Fruit fly (Drosophila melanogaster) whole organism: Measurements from ENCODE around the gene CG8043.

Experiments
- CG8478 ChIP-seq: fragments of >200 bp; optimal IDR thresholded peaks from 2 replicates; lab custom pipeline; 2018; ENCODE audit warnings: inconsistent platforms
- Dll ChIP-seq: fragments of >200 bp; optimal IDR thresholded peaks from 2 replicates; lab custom pipeline; 2017
- EcR ChIP-seq, 2 experiments: fragments of >200 bp; optimal IDR thresholded peaks; 2 replicates each; lab custom pipeline; 2017; ENCODE audit warnings: missing biosample characterization in 2 of 2, missing genetic modification characterization in 2 of 2, missing genetic modification reagents in 2 of 2
- pan ChIP-seq: fragments of >200 bp; optimal IDR thresholded peaks from 2 replicates; lab custom pipeline; 2017
- psq ChIP-seq: fragments of >200 bp; optimal IDR thresholded peaks from 2 replicates; lab custom pipeline; 2017
- usp ChIP-seq: fragments of >200 bp; optimal IDR thresholded peaks from 2 replicates; lab custom pipeline; 2017; ENCODE audit warnings: missing biosample characterization, missing genetic modification characterization, mixed read lengths

Gene CG8043

dm6 chr3R:8659907-8660660, 16.6 kb upstream of the CG8043 start:
- TF ChIP-seq Dll (lab: Kevin White, UChicago), result no peak
- TF ChIP-seq pan, result peak; percentile 51
- no peak for TF ChIP-seq EcR (GFP tag; optimal IDR thresholded peaks at IDR 0.05; lab: Kevin White, UChicago)
- no peak for TF ChIP-seq usp (GFP tag; lab: Kevin White, UChicago)

DNA sequence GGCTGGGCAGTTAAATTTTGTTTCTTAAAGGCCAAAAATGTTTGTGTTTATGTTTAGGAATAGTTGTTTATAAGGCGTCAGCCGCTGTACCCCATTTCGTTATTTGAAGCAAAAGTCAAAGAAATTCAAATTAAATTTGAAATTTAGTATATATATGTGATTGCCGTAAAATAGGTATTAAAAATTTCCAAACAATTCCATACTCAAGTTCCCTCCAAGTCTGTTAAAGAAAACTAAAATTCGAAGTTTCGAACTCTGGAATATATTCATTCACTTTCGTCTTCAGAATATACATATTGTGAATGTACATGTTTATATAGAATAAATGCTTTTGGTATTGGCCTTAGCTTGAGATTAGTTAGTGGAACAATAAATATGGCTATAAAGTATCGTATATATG, 16.1 kb upstream of the CG8043 start, which contains the start of gene bel:
TSS of gene bel (minus strand) at position 101 of the 400 bp plus-strand sequence.
- TF ChIP-seq Dll (lab: Kevin White, UChicago), result no peak
- no peak for TF ChIP-seq pan
- TF ChIP-seq EcR (GFP tag; optimal IDR thresholded peaks at IDR 0.05; lab: Kevin White, UChicago), result no peak
- no peak for TF ChIP-seq usp (GFP tag; lab: Kevin White, UChicago)
- no peak for TF ChIP-seq psq (lab: Kevin White, UChicago)
- no peak for TF ChIP-seq CG8478 (lab: Kevin White, UChicago)

dm6 chr3R:8663668-8664283, 12.9 kb upstream of the CG8043 start, which contains the start of gene CG8032:
Gene CG8032 (plus strand): TSS chr3R:8664115.
- TF ChIP-seq CG8478 (lab: Kevin White, UChicago), result no peak
- no peak for TF ChIP-seq EcR (GFP tag; optimal IDR thresholded peaks at IDR 0.05; lab: Kevin White, UChicago)
- no peak for TF ChIP-seq usp (GFP tag; lab: Kevin White, UChicago)
- no peak for TF ChIP-seq pan

dm6 chr3R:8664699-8665340, 11.9 kb upstream of the CG8043 start:
- TF ChIP-seq psq (lab: Kevin White, UChicago) (no peak), pan (peak; percentile 26), Dll (lab: Kevin White, UChicago) (no peak), EcR (GFP tag; optimal IDR thresholded peaks at IDR 0.05; lab: Kevin White, UChicago) (no peak)

dm6 chr3R:8667568-8667967, 9.1 kb upstream of the CG8043 start, which contains the start of gene CG8036:
Gene CG8036 (plus strand): TSS chr3R:8667868.
- TF ChIP-seq usp (GFP tag; lab: Kevin White, UChicago) (no peak), CG8478 (lab: Kevin White, UChicago) (no peak), Dll (lab: Kevin White, UChicago) (no peak), psq (lab: Kevin White, UChicago) (no peak), pan (no peak)

DNA sequence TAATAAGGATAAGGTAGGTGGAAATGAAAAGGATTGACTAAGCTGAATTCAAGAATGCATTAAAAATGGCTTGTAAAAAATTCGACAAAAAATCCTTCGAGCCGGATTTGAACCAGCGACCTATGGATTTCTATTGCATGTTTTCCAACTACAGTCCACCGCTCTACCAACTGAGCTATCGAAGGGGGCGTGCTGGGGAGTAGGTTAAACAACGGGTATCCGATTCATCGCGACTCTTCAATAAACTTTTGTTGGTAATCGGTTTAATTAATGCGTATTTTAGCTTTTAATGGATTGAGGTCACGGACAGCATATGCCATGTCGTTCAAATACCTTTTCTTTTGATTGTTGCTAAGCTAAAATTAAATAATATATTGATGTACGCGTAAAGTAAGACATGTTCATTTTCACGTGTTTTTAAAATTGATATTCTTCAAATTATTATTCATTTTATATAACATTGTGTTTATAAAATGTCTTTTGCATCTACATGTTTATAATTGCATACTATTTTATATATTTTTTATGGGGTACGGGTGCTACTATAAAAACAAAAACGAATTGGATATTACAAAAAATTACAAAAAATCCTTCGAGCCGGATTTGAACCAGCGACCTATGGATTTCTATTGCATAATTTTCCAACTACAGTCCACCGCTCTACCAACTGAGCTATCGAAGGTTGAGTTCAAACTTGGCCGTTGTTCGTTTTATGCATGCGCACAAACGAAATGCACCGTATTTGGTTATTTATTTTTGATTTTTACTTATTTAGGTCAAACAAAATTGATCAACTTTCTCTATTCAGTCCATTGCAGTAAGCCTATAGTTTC, 8.5 kb upstream of the CG8043 start:
- TF ChIP-seq pan, result no peak
- no peak for TF ChIP-seq EcR (GFP tag; optimal IDR thresholded peaks at IDR 0.05; lab: Kevin White, UChicago)
- TF ChIP-seq usp (GFP tag; lab: Kevin White, UChicago), result no peak
- TF ChIP-seq CG8478 (lab: Kevin White, UChicago), result no peak
- no peak for TF ChIP-seq psq (lab: Kevin White, UChicago)
- TF ChIP-seq Dll (lab: Kevin White, UChicago), result no peak

DNA sequence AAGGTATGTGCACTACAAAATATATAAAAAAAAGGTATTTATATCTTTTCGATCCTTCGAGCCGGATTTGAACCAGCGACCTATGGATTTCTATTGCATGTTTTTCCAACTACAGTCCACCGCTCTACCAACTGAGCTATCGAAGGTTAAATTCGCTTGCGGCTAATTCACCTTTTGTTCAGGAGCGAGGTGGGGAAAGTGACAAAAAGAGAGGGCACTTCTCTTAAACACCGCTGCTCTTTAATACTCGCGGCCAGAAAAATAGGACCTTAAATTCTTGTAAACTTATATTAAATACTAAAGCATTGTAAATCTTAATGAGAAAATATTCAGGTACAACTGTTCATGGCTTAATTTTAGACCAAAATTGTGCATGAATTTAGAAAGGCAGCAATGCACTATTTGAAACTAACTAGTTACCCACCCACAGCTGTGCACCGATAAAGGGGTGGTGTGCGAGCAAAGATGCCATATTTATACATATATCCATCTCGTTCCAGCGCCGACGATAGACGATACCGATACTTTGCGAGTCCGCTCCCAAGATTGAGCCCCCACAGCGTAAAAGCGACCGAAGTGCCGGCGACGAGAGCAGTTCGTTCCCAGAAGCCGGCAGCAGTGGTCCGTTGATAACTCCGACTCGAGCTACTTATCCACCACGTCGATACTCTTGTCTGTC, 7.5 kb upstream of the CG8043 start:
- TF ChIP-seq usp (GFP tag; lab: Kevin White, UChicago), result no peak
- TF ChIP-seq CG8478 (lab: Kevin White, UChicago), result peak; percentile 38

- TF ChIP-seq psq (lab: Kevin White, UChicago), result no peak
- TF ChIP-seq usp (GFP tag; lab: Kevin White, UChicago), result no peak
- TF ChIP-seq pan, result peak; percentile 58
- TF ChIP-seq CG8478 (lab: Kevin White, UChicago), result no peak
These were observed 6.7 kb upstream of the CG8043 start for dm6 chr3R:8669900-8670528.

DNA sequence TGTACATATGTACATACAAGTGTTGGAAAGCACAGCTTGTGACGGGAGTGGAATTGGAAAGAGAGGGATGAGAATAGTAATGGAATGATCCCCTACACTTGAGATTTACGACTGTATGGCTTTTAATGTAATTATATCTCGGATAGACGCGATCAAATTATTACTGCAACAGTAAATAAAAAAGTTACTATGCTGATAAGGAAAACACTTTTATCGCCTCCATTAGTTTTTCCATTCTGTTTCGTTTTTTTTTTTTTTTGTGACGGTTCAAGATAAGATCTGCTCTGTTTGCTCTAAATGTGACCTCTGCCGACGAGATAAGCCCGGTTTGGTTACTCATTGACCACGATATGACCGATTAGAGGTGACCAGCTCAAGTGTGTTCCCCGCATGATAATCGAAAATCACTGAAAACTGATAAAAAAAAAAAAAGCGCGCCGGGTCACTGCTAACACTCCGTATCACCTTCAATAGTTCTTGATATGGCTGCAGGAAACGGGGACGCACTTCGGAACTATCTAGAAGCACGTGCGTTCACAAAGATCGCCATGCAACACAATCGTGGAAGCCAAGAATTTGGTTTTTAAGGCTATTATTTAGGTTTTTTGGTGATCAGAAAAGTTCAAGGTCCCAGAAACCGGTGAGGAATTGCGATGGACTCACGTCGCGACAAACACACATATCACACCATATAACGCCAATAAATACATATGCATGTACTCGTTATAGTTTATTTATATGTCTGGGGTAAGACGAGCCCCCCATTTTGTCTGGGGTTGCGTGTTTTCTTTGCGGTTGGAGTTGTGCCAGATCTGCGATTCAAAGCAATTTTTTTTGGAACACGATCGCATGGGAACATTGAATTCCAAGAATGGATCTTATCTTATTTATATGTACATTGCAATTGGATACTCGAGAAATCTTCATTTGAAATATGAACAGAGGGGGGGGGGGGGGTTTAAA, 5.9 kb upstream of the CG8043 start, which contains the start of gene p:
TSS of gene p (minus strand) at position 156 of the 963 bp plus-strand sequence.
- TF ChIP-seq CG8478 (lab: Kevin White, UChicago) (no peak), psq (lab: Kevin White, UChicago) (no peak), pan (no peak), usp (GFP tag; lab: Kevin White, UChicago) (no peak)

- TF ChIP-seq pan (no peak), psq (lab: Kevin White, UChicago) (no peak), Dll (lab: Kevin White, UChicago) (no peak), usp (GFP tag; lab: Kevin White, UChicago) (no peak), CG8478 (lab: Kevin White, UChicago) (no peak), EcR (GFP tag; optimal IDR thresholded peaks at IDR 0.05; lab: Kevin White, UChicago) (no peak)
These were observed 2.9 kb upstream of the CG8043 start, which contains the start of gene mRpL19 for dm6 chr3R:8673803-8674234. Gene mRpL19 (plus strand): TSS chr3R:8674109.
